Fruit fly (Drosophila melanogaster): ENCODE data around the gene CG31464.

The CG31464 gene

DNA sequence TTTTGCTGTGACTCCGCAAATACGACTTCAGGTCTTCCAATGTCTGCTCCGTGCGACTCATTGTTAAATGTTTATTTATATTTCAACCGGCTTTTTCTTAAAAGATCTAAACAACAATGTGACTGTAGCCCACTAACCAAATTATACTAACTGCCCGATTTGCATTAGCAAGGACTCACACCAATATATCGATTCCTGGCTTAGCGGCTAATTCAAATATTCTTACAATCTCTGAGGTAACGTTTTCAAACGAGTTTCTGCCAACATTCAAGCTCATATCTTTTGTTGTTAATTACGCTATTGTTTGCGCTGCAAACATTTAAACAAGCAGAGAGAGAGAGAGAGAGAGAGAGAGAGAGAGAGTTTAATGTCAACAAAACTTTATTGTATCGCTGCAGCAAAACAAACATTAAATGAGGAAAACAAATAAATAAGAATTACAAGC, 17.5 kb downstream of the CG31464 start, which contains the start of gene tex (continued):
- TF ChIP-seq CG1832 (GFP tag; optimal IDR thresholded peaks at IDR 0.05) (no peak), CG3407 (GFP tag; optimal IDR thresholded peaks at IDR 0.05) (peak; percentile 62), gcm (GFP tag; optimal IDR thresholded peaks at IDR 0.05) (peak; percentile 57), HLH4C (GFP tag; IDR thresholded peaks at IDR 0.05; ENCODE audit: partially characterized antibody) (no peak), CG13123 (GFP tag; optimal IDR thresholded peaks at IDR 0.05) (peak; percentile 1), Hr78 (GFP tag; optimal IDR thresholded peaks at IDR 0.05) (peak in 1 of 2 experiments; percentile 1), sna (GFP tag; IDR thresholded peaks at IDR 0.05; ENCODE audit: partially characterized antibody) (0 out of 2 replicates have a peak, but pooled peaks have one; percentile 44), Bgb (GFP tag; IDR thresholded peaks at IDR 0.05; ENCODE audit: partially characterized antibody) (no peak), sim (GFP tag; IDR thresholded peaks at IDR 0.05) (0 out of 2 replicates have a peak, but pooled peaks have one; percentile 52), Dll (GFP tag; IDR thresholded peaks at IDR 0.05; ENCODE audit: partially characterized antibody) (peak; percentile 62; the same call in 3 of the 4 replicates), bowl (GFP tag; IDR thresholded peaks at IDR 0.05) (no peak), Awh (GFP tag; IDR thresholded peaks at IDR 0.05) (peak; percentile 88), CG8359 (GFP tag; optimal IDR thresholded peaks at IDR 0.05; ENCODE audit: borderline replicate concordance) (peak; percentile 46), CG7372 (GFP tag; IDR thresholded peaks at IDR 0.05) (no peak), CG18262 (tag; optimal IDR thresholded peaks at IDR 0.05) (peak; percentile 65), dpn (GFP tag; optimal IDR thresholded peaks at IDR 0.05) (no peak), BtbVII (GFP tag; optimal IDR thresholded peaks at IDR 0.05) (no peak), CG11247 (GFP tag; IDR thresholded peaks at IDR 0.05) (no peak), bab2 (GFP tag; optimal IDR thresholded peaks at IDR 0.05) (peak; percentile 36), CG12155 (GFP tag; optimal IDR thresholded peaks at IDR 0.05) (no peak), ato (GFP tag; IDR thresholded peaks at IDR 0.05; ENCODE audit: partially characterized antibody) (no peak), Ets65A (GFP tag) (no peak), CG13296 (GFP tag; optimal IDR thresholded peaks at IDR 0.05) (no peak), CG15601 (tag; optimal IDR thresholded peaks at IDR 0.05) (peak; percentile 55), stwl (tag; optimal IDR thresholded peaks at IDR 0.05) (peak; percentile 36), Atf3 (GFP tag; optimal IDR thresholded peaks at IDR 0.05) (no peak), CG16863 (GFP tag; optimal IDR thresholded peaks at IDR 0.05) (peak; percentile 2), bbx (GFP tag; IDR thresholded peaks at IDR 0.05; ENCODE audit: partially characterized antibody) (no peak), CG10431 (GFP tag; optimal IDR thresholded peaks at IDR 0.05) (peak; percentile 31), dmrt99B (tag; optimal IDR thresholded peaks at IDR 0.05) (no peak), kah (GFP tag; optimal IDR thresholded peaks at IDR 0.05) (peak; percentile 17), Meics (GFP tag; optimal IDR thresholded peaks at IDR 0.05) (no peak), CG11560 (tag; IDR thresholded peaks at IDR 0.05) (no peak), pum (GFP tag; optimal IDR thresholded peaks at IDR 0.05) (no peak), GATAe (GFP tag; conservative IDR thresholded peaks at IDR 0.05) (no peak), CG17186 (GFP tag; optimal IDR thresholded peaks at IDR 0.05) (peak; percentile 64), nerfin-1 (tag; optimal IDR thresholded peaks at IDR 0.05) (peak; percentile 75), unpg (GFP tag; optimal IDR thresholded peaks at IDR 0.05) (peak; percentile 38), tll (GFP tag; optimal IDR thresholded peaks at IDR 0.05) (peak in 1 of 2 experiments; percentile 16), CG17829 (tag; optimal IDR thresholded peaks at IDR 0.05) (peak; percentile 25), CG11504 (tag; optimal IDR thresholded peaks at IDR 0.05) (no peak), CG8290 (GFP tag; optimal IDR thresholded peaks at IDR 0.05) (peak; percentile 52), CG8290 (tag; optimal IDR thresholded peaks at IDR 0.05) (no peak), CG10959 (GFP tag; IDR thresholded peaks at IDR 0.05) (no peak), toy (GFP tag; IDR thresholded peaks at IDR 0.05) (no peak), CG10267 (tag; optimal IDR thresholded peaks at IDR 0.05) (peak; percentile 47), CG18619 (GFP tag; optimal IDR thresholded peaks at IDR 0.05) (no peak), CG4820 (GFP tag; optimal IDR thresholded peaks at IDR 0.05) (no peak), CG9797 (GFP tag; optimal IDR thresholded peaks at IDR 0.05) (peak; percentile 74), Rfx (GFP tag; IDR thresholded peaks at IDR 0.05) (no peak)
